Worm (Caenorhabditis elegans): ENCODE measurements around the gene F13B12.3.

F13B12.3 gene

ce11 chrIV:10483607-10484117 lies 44.7 kb downstream of the F13B12.3 start, which contains the start of the genes F01D4.5 and ced-5 (continued):
- TF ChIP-seq ZK546.5 (tag; optimal IDR thresholded peaks at IDR 0.05): no peak
- no peak for TF ChIP-seq ceh-32 (tag; optimal IDR thresholded peaks at IDR 0.05; ENCODE audit: poor library complexity)
- TF ChIP-seq ZK337.2 (GFP tag; IDR thresholded peaks at IDR 0.05): peak; percentile 94
- no peak for TF ChIP-seq vab-7 (GFP tag; IDR thresholded peaks at IDR 0.05)
- no peak for TF ChIP-seq nhr-25 (tag; optimal IDR thresholded peaks at IDR 0.05; ENCODE audit: borderline replicate concordance, insufficient read depth)
- TF ChIP-seq lin-15B (tag; optimal IDR thresholded peaks at IDR 0.05): no peak
- TF ChIP-seq cey-2 (tag; optimal IDR thresholded peaks at IDR 0.05; ENCODE audit: borderline replicate concordance, insufficient read depth): no peak
- TF ChIP-seq zip-2 (tag; optimal IDR thresholded peaks at IDR 0.05): no peak
- TF ChIP-seq mdl-1 (tag; optimal IDR thresholded peaks at IDR 0.05): no peak
- no peak for TF ChIP-seq nhr-41 (GFP tag; IDR thresholded peaks at IDR 0.05)
- TF ChIP-seq spr-3 (GFP tag; optimal IDR thresholded peaks at IDR 0.05): no peak
- TF ChIP-seq ceh-44 (GFP tag; IDR thresholded peaks at IDR 0.05): no peak
- TF ChIP-seq daf-8 (GFP tag; IDR thresholded peaks at IDR 0.05): no peak
- 0 out of 2 replicates have a peak, but pooled peaks have one; percentile 40 for TF ChIP-seq Y48G9A.11 (GFP tag; IDR thresholded peaks at IDR 0.05)
- TF ChIP-seq nhr-10 (tag; optimal IDR thresholded peaks at IDR 0.05): no peak
- TF ChIP-seq unc-130 (GFP tag; optimal IDR thresholded peaks at IDR 0.05): peak; percentile 87
- 0 out of 2 replicates have a peak, but pooled peaks have one; percentile 33 for TF ChIP-seq daf-19 (GFP tag; conservative IDR thresholded peaks at IDR 0.05)
- TF ChIP-seq T20F7.1 (GFP tag; optimal IDR thresholded peaks at IDR 0.05): peak; percentile 73
- TF ChIP-seq nhr-28 (tag; optimal IDR thresholded peaks at IDR 0.05): peak; percentile 36
- no peak for TF ChIP-seq F26F4.8 (GFP tag; conservative IDR thresholded peaks at IDR 0.05)
- TF ChIP-seq hmg-1.1 (GFP tag; IDR thresholded peaks at IDR 0.05): no peak
- TF ChIP-seq mdt-29 (GFP tag; IDR thresholded peaks at IDR 0.05): no peak
- TF ChIP-seq ctbp-1 (GFP tag; IDR thresholded peaks at IDR 0.05): no peak
- TF ChIP-seq unc-39 (tag; optimal IDR thresholded peaks at IDR 0.05): no peak
- no peak for TF ChIP-seq ama-1 (optimal IDR thresholded peaks at IDR 0.05)
- TF ChIP-seq spr-1 (tag; optimal IDR thresholded peaks at IDR 0.05): peak; percentile 35
- TF ChIP-seq ztf-11 (tag; optimal IDR thresholded peaks at IDR 0.05): no peak
- no peak for TF ChIP-seq zfp-2 (tag; optimal IDR thresholded peaks at IDR 0.05)
- no peak for TF ChIP-seq skn-1 (tag; optimal IDR thresholded peaks at IDR 0.05)
- TF ChIP-seq nhr-237 (tag; optimal IDR thresholded peaks at IDR 0.05): no peak
- no peak for TF ChIP-seq lin-39 (tag; optimal IDR thresholded peaks at IDR 0.05)
- no peak for TF ChIP-seq nhr-77 (tag; optimal IDR thresholded peaks at IDR 0.05)
- TF ChIP-seq egl-43 (GFP tag; IDR thresholded peaks at IDR 0.05): no peak
- peak; percentile 66 for TF ChIP-seq hlh-30 (tag; optimal IDR thresholded peaks at IDR 0.05; ENCODE audit: insufficient read depth)
- TF ChIP-seq lir-3 (tag; optimal IDR thresholded peaks at IDR 0.05): peak; percentile 20
- peak; percentile 90 for TF ChIP-seq duxl-1 (tag; optimal IDR thresholded peaks at IDR 0.05; ENCODE audit: poor library complexity)
- TF ChIP-seq arid-1 (GFP tag; conservative IDR thresholded peaks at IDR 0.05): no peak
- no peak for TF ChIP-seq nhr-42 (GFP tag; IDR thresholded peaks at IDR 0.05)
- peak; percentile 62 for TF ChIP-seq lin-38 (GFP tag; IDR thresholded peaks at IDR 0.05)
- peak; percentile 32 for TF ChIP-seq nhr-48 (tag; optimal IDR thresholded peaks at IDR 0.05)
- TF ChIP-seq lsy-2 (tag; optimal IDR thresholded peaks at IDR 0.05): peak in 1 of 2 experiments; percentile 89
- no peak for TF ChIP-seq Y75B8A.6 (GFP tag; IDR thresholded peaks at IDR 0.05)
- TF ChIP-seq mep-1 (tag; optimal IDR thresholded peaks at IDR 0.05): peak; percentile 71
- no peak for TF ChIP-seq lim-7 (GFP tag; IDR thresholded peaks at IDR 0.05)
- no peak for TF ChIP-seq Y5F2A.4 (GFP tag; optimal IDR thresholded peaks at IDR 0.05)
- no peak for TF ChIP-seq lin-13 (GFP tag; optimal IDR thresholded peaks at IDR 0.05)
- TF ChIP-seq jun-1 (tag; optimal IDR thresholded peaks at IDR 0.05): no peak
- no peak for TF ChIP-seq nhr-111 (GFP tag; optimal IDR thresholded peaks at IDR 0.05)
- no peak for TF ChIP-seq ces-1 (GFP tag; optimal IDR thresholded peaks at IDR 0.05)
- TF ChIP-seq ceh-20 (GFP tag; IDR thresholded peaks at IDR 0.05): no peak
- TF ChIP-seq snpc-4 (tag; optimal IDR thresholded peaks at IDR 0.05): no peak
